Fruit fly (Drosophila melanogaster) whole organism, embryonic: ENCODE measurements around the gene Patj.

ENCODE experiments used
- Bteb2 ChIP-seq: fragments of 200-800 bp; sonication (Bioruptor generic); optimal IDR thresholded peaks from 2 replicates; lab custom pipeline; 2016; ENCODE audit warnings: missing biosample characterization, missing genetic modification characterization
- CG10431 ChIP-seq: fragments of 200-800 bp; sonication (Bioruptor generic); optimal IDR thresholded peaks from 3 replicates; lab custom pipeline; 2018; ENCODE audit warnings: missing biosample characterization, mild to moderate bottlenecking, missing genetic modification characterization
- CG10565 ChIP-seq: fragments of 200-800 bp; sonication (Bioruptor generic); optimal IDR thresholded peaks from 3 replicates; lab custom pipeline; 2016; ENCODE audit warnings: missing biosample characterization, mild to moderate bottlenecking, missing genetic modification characterization
- CG10654 ChIP-seq: fragments of 200-800 bp; sonication (Bioruptor generic); optimal IDR thresholded peaks from 2 replicates; lab custom pipeline; 2016; ENCODE audit warnings: missing biosample characterization, missing genetic modification characterization
- CG12236 ChIP-seq: fragments of 200-800 bp; sonication (Bioruptor generic); optimal IDR thresholded peaks from 2 replicates; lab custom pipeline; 2016; ENCODE audit warnings: missing biosample characterization, missing genetic modification characterization
- CG13624 ChIP-seq: fragments of 200-800 bp; sonication (Bioruptor generic); optimal IDR thresholded peaks from 2 replicates; lab custom pipeline; 2016; ENCODE audit warnings: missing biosample characterization, missing genetic modification characterization
- CG14014 ChIP-seq: fragments of 200-800 bp; sonication (Bioruptor generic); IDR thresholded peaks from 2 replicates; pipeline ENCODE4 v1.3.6; 2022; ENCODE audit warnings: missing biosample characterization, missing genetic modification characterization
- CG14050 ChIP-seq: fragments of 200-800 bp; sonication (Bioruptor generic); IDR thresholded peaks from 3 replicates; pipeline ENCODE4 v1.3.6; 2022; ENCODE audit warnings: missing biosample characterization, missing genetic modification characterization
- CG17612 ChIP-seq: fragments of 200-800 bp; sonication (Bioruptor generic); IDR thresholded peaks from 2 replicates; pipeline ENCODE4 v1.3.6; 2022; ENCODE audit warnings: missing biosample characterization, missing genetic modification characterization
- CG17802 ChIP-seq: fragments of 200-800 bp; sonication (Bioruptor generic); optimal IDR thresholded peaks from 2 replicates; lab custom pipeline; 2018; ENCODE audit warnings: missing biosample characterization, mild to moderate bottlenecking, missing genetic modification characterization, moderate library complexity
- CG17912 ChIP-seq: fragments of 200-800 bp; sonication (Bioruptor generic); optimal IDR thresholded peaks from 2 replicates; lab custom pipeline; 2018; ENCODE audit warnings: missing biosample characterization, mild to moderate bottlenecking, missing genetic modification characterization
- CG18599 ChIP-seq: fragments of 200-800 bp; sonication (Bioruptor generic); optimal IDR thresholded peaks from 3 replicates; lab custom pipeline; 2017; ENCODE audit warnings: missing biosample characterization, missing genetic modification characterization, mild to moderate bottlenecking, moderate library complexity, missing genetic modification reagents
- CG2202 ChIP-seq: fragments of 200-800 bp; sonication (Bioruptor generic); optimal IDR thresholded peaks from 2 replicates; lab custom pipeline; 2018; ENCODE audit warnings: missing biosample characterization, mild to moderate bottlenecking, missing genetic modification characterization
- CG2712 ChIP-seq: fragments of 200-800 bp; optimal IDR thresholded peaks from 3 replicates; lab custom pipeline; 2019; ENCODE audit warnings: missing biosample characterization, mild to moderate bottlenecking, missing genetic modification characterization, moderate library complexity
- CG2875 ChIP-seq: fragments of 200-800 bp; sonication (Bioruptor generic); optimal IDR thresholded peaks from 2 replicates; lab custom pipeline; 2017; ENCODE audit warnings: missing biosample characterization, mild to moderate bottlenecking, missing genetic modification characterization, missing genetic modification reagents
- CG34224 ChIP-seq: fragments of 200-800 bp; sonication (Bioruptor generic); IDR thresholded peaks from 3 replicates; pipeline ENCODE4 v1.3.6; 2022; ENCODE audit warnings: missing biosample characterization, missing genetic modification characterization; ENCODE audit not compliant: partially characterized antibody
- CG34376 ChIP-seq: fragments of 200-800 bp; sonication (Bioruptor generic); optimal IDR thresholded peaks from 2 replicates; lab custom pipeline; 2018; ENCODE audit warnings: missing biosample characterization, mild to moderate bottlenecking, missing genetic modification characterization
- CG4707 ChIP-seq: fragments of 200-800 bp; sonication (Bioruptor generic); optimal IDR thresholded peaks from 2 replicates; lab custom pipeline; 2018; ENCODE audit warnings: missing biosample characterization, mild to moderate bottlenecking, missing genetic modification characterization, moderate library complexity
- CG6791 ChIP-seq: fragments of 200-800 bp; sonication (Bioruptor generic); IDR thresholded peaks from 3 replicates; pipeline ENCODE4 v1.3.6; 2022; ENCODE audit warnings: missing biosample characterization, missing genetic modification characterization; ENCODE audit not compliant: partially characterized antibody
- CG7372 ChIP-seq: fragments of 200-800 bp; sonication (Bioruptor generic); IDR thresholded peaks from 2 replicates; pipeline ENCODE4 v1.3.6; 2022; ENCODE audit warnings: missing biosample characterization, missing genetic modification characterization
- CG8089 ChIP-seq: fragments of 200-800 bp; sonication (Bioruptor generic); optimal IDR thresholded peaks from 3 replicates; lab custom pipeline; 2016; ENCODE audit warnings: missing biosample characterization, missing genetic modification characterization
- CG9437 ChIP-seq: fragments of 200-800 bp; sonication (Bioruptor generic); optimal IDR thresholded peaks from 2 replicates; lab custom pipeline; 2018; ENCODE audit warnings: missing biosample characterization, mild to moderate bottlenecking, missing genetic modification characterization
- D19A ChIP-seq: fragments of 200-800 bp; optimal IDR thresholded peaks from 3 replicates; lab custom pipeline; 2019; ENCODE audit warnings: missing biosample characterization, mild to moderate bottlenecking, missing genetic modification characterization, moderate library complexity
- Dip3 ChIP-seq: fragments of 200-800 bp; sonication (Bioruptor generic); optimal IDR thresholded peaks from 3 replicates; lab custom pipeline; 2016; ENCODE audit warnings: missing biosample characterization, missing genetic modification characterization
- Lim3 ChIP-seq: fragments of 200-800 bp; sonication (Bioruptor generic); IDR thresholded peaks from 2 replicates; pipeline ENCODE4 v1.3.6; 2022; ENCODE audit warnings: missing biosample characterization, missing genetic modification characterization
- Six4 ChIP-seq: fragments of 200-800 bp; sonication (Bioruptor generic); optimal IDR thresholded peaks from 2 replicates; lab custom pipeline; 2016; ENCODE audit warnings: missing biosample characterization, missing genetic modification characterization
- bab2 ChIP-seq: fragments of 200-800 bp; sonication (Bioruptor generic); optimal IDR thresholded peaks from 2 replicates; lab custom pipeline; 2016; ENCODE audit warnings: missing biosample characterization, missing genetic modification characterization
- bbx ChIP-seq: fragments of 200-800 bp; sonication (Bioruptor generic); IDR thresholded peaks from 2 replicates; pipeline ENCODE4 v1.3.6; 2022; ENCODE audit warnings: missing biosample characterization, missing genetic modification characterization; ENCODE audit not compliant: partially characterized antibody
- br ChIP-seq: fragments of >200 bp; optimal IDR thresholded peaks from 2 replicates; lab custom pipeline; 2017
- cato ChIP-seq: fragments of 200-800 bp; sonication (Bioruptor generic); optimal IDR thresholded peaks from 2 replicates; lab custom pipeline; 2016; ENCODE audit warnings: missing biosample characterization, missing genetic modification characterization, borderline replicate concordance
- croc ChIP-seq: fragments of 200-800 bp; sonication (Bioruptor generic); conservative IDR thresholded peaks from 3 replicates; pipeline ENCODE4 v1.3.6; 2022; ENCODE audit warnings: missing biosample characterization, missing genetic modification characterization
- crp ChIP-seq, 2 experiments: fragments of 200-800 bp; sonication (Bioruptor generic); optimal IDR thresholded peaks; 2 replicates in 1 of 2; 3 replicates in 1 of 2; lab custom pipeline; 2017; ENCODE audit warnings: missing biosample characterization in 2 of 2, missing genetic modification characterization in 2 of 2, mild to moderate bottlenecking in 1 of 2, moderate library complexity in 1 of 2
- fd3F ChIP-seq: fragments of 200-800 bp; sonication (Bioruptor generic); optimal IDR thresholded peaks from 2 replicates; lab custom pipeline; 2018; ENCODE audit warnings: missing biosample characterization, mild to moderate bottlenecking, missing genetic modification characterization, moderate library complexity
- gem ChIP-seq: fragments of 200-800 bp; sonication (Bioruptor generic); optimal IDR thresholded peaks from 2 replicates; lab custom pipeline; 2019; ENCODE audit warnings: missing biosample characterization, mild to moderate bottlenecking, missing genetic modification characterization, moderate library complexity
- jing ChIP-seq: fragments of 200-800 bp; sonication (Bioruptor generic); optimal IDR thresholded peaks from 2 replicates; lab custom pipeline; 2018; ENCODE audit warnings: missing biosample characterization, mild to moderate bottlenecking, missing genetic modification characterization
- kay ChIP-seq: fragments of 200-800 bp; sonication (Bioruptor generic); optimal IDR thresholded peaks from 2 replicates; lab custom pipeline; 2016; ENCODE audit warnings: missing biosample characterization, missing genetic modification characterization
- kni ChIP-seq: fragments of 200-800 bp; sonication (Bioruptor generic); optimal IDR thresholded peaks from 3 replicates; lab custom pipeline; 2017; ENCODE audit warnings: mild to moderate bottlenecking, missing biosample characterization, missing genetic modification reagents, missing genetic modification characterization
- maf-S ChIP-seq: fragments of 200-800 bp; sonication (Bioruptor generic); optimal IDR thresholded peaks from 2 replicates; lab custom pipeline; 2016; ENCODE audit warnings: missing biosample characterization, missing genetic modification characterization
- mld ChIP-seq: fragments of 200-800 bp; sonication (Bioruptor generic); IDR thresholded peaks from 3 replicates; pipeline ENCODE4 v1.3.6; 2022; ENCODE audit warnings: missing biosample characterization, missing genetic modification characterization; ENCODE audit not compliant: partially characterized antibody
- nerfin-1 ChIP-seq: fragments of 200-800 bp; sonication (Bioruptor generic); optimal IDR thresholded peaks from 3 replicates; lab custom pipeline; 2019; ENCODE audit warnings: missing biosample characterization, mild to moderate bottlenecking, missing genetic modification characterization, moderate library complexity
- oc ChIP-seq: fragments of 200-800 bp; sonication (Bioruptor generic); optimal IDR thresholded peaks from 2 replicates; lab custom pipeline; 2018; ENCODE audit warnings: missing biosample characterization, mild to moderate bottlenecking, missing genetic modification characterization, moderate library complexity
- p53 ChIP-seq: fragments of 200-800 bp; sonication (Bioruptor generic); optimal IDR thresholded peaks from 2 replicates; lab custom pipeline; 2016; ENCODE audit warnings: missing biosample characterization, missing genetic modification characterization
- phol ChIP-seq: fragments of 200-800 bp; sonication (Bioruptor generic); optimal IDR thresholded peaks from 3 replicates; lab custom pipeline; 2018; ENCODE audit warnings: missing biosample characterization, mild to moderate bottlenecking, missing genetic modification characterization, moderate library complexity
- pita ChIP-seq: fragments of 200-800 bp; sonication (Bioruptor generic); optimal IDR thresholded peaks from 2 replicates; lab custom pipeline; 2017; ENCODE audit warnings: missing biosample characterization, mild to moderate bottlenecking, missing genetic modification characterization
- repo ChIP-seq: fragments of 200-800 bp; sonication (Bioruptor generic); optimal IDR thresholded peaks from 2 replicates; lab custom pipeline; 2016; ENCODE audit warnings: missing biosample characterization, missing genetic modification characterization
- run ChIP-seq: fragments of 200-800 bp; sonication (Bioruptor generic); optimal IDR thresholded peaks from 3 replicates; lab custom pipeline; 2018; ENCODE audit warnings: missing biosample characterization, mild to moderate bottlenecking, missing genetic modification characterization
- schlank ChIP-seq: fragments of 200-800 bp; sonication (Bioruptor generic); optimal IDR thresholded peaks from 2 replicates; lab custom pipeline; 2018; ENCODE audit warnings: missing biosample characterization, mild to moderate bottlenecking, missing genetic modification characterization
- scrt ChIP-seq: fragments of 200-800 bp; sonication (Bioruptor generic); optimal IDR thresholded peaks from 2 replicates; lab custom pipeline; 2018; ENCODE audit warnings: missing biosample characterization, mild to moderate bottlenecking, missing genetic modification characterization, moderate library complexity
- seq ChIP-seq: fragments of 200-800 bp; sonication (Bioruptor generic); IDR thresholded peaks from 2 replicates; pipeline ENCODE4 v1.3.6; 2022; ENCODE audit warnings: missing biosample characterization, missing genetic modification characterization
- slbo ChIP-seq: fragments of 200-800 bp; sonication (Bioruptor generic); IDR thresholded peaks from 2 replicates; pipeline ENCODE4 v1.3.6; 2022; ENCODE audit warnings: missing biosample characterization, missing genetic modification characterization
- slp2 ChIP-seq: fragments of 200-800 bp; sonication (Bioruptor generic); optimal IDR thresholded peaks from 2 replicates; lab custom pipeline; 2016; ENCODE audit warnings: missing biosample characterization, missing genetic modification characterization
- trem ChIP-seq: fragments of 200-800 bp; optimal IDR thresholded peaks from 3 replicates; lab custom pipeline; 2019; ENCODE audit warnings: missing biosample characterization, mild to moderate bottlenecking, missing genetic modification characterization, moderate library complexity

Gene Patj

dm6 chr3L:1818834-1819233 is 20.2 kb downstream of the Patj start (continued):
- TF ChIP-seq CG10654 (GFP tag; lab: Kevin White, UChicago) (no peak), CG9437 (GFP tag; lab: Kevin White, UChicago) (no peak), maf-S (GFP tag; lab: Kevin White, UChicago) (no peak), cato (GFP tag; lab: Kevin White, UChicago) (no peak), mld (GFP tag; lab: Robert Waterston, UW) (no peak), kay (GFP tag; lab: Kevin White, UChicago) (no peak), CG2712 (tag; lab: Kevin White, UChicago) (no peak), CG4707 (no peak), run (tag; lab: Kevin White, UChicago) (no peak), nerfin-1 (tag; lab: Kevin White, UChicago) (no peak), CG12236 (no peak), Lim3 (GFP tag; lab: Robert Waterston, UW) (no peak), repo (GFP tag; lab: Kevin White, UChicago) (no peak), pita (no peak), gem (tag; lab: Kevin White, UChicago) (no peak), slbo (GFP tag; lab: Robert Waterston, UW) (no peak), seq (GFP tag; lab: Robert Waterston, UW) (no peak), fd3F (no peak), CG6791 (GFP tag; lab: Robert Waterston, UW) (no peak), schlank (tag; lab: Kevin White, UChicago) (no peak), D19A (no peak), CG2875 (GFP tag; lab: Kevin White, UChicago) (no peak), crp (GFP tag; optimal IDR thresholded peaks at IDR 0.05; lab: Kevin White, UChicago) (no peak), CG17912 (GFP tag; lab: Kevin White, UChicago) (no peak), CG10565 (no peak), CG34376 (GFP tag; lab: Kevin White, UChicago) (no peak), trem (no peak), croc (GFP tag; lab: Robert Waterston, UW) (no peak), Dip3 (GFP tag; lab: Kevin White, UChicago) (no peak), br (lab: Kevin White, UChicago) (no peak), CG2202 (tag; lab: Kevin White, UChicago) (no peak), CG14050 (GFP tag; lab: Robert Waterston, UW) (no peak), CG8089 (GFP tag; lab: Kevin White, UChicago) (no peak), CG34224 (no peak), CG10431 (GFP tag; lab: Kevin White, UChicago) (no peak), CG17802 (tag; lab: Kevin White, UChicago) (no peak), Bteb2 (GFP tag; lab: Kevin White, UChicago) (no peak), Six4 (no peak), kni (GFP tag; lab: Kevin White, UChicago) (peak; percentile 48), scrt (GFP tag; lab: Kevin White, UChicago) (no peak), CG18599 (GFP tag; lab: Kevin White, UChicago) (no peak), p53 (GFP tag; lab: Kevin White, UChicago) (no peak), phol (tag; lab: Kevin White, UChicago) (no peak), slp2 (GFP tag; lab: Kevin White, UChicago) (no peak), CG13624 (GFP tag; lab: Kevin White, UChicago) (no peak), bab2 (GFP tag; lab: Kevin White, UChicago) (no peak), CG14014 (GFP tag; lab: Robert Waterston, UW) (no peak), jing (GFP tag; lab: Kevin White, UChicago) (no peak), CG7372 (no peak), bbx (GFP tag; lab: Robert Waterston, UW) (no peak), CG17612 (GFP tag; lab: Robert Waterston, UW) (no peak), oc (tag; lab: Kevin White, UChicago) (peak; percentile 89)
